Fruit fly (Drosophila melanogaster) whole organism, embryonic: ENCODE data around the gene Gr89a.

ENCODE experiments used
- Bteb2 ChIP-seq: fragments of 200-800 bp; sonication (Bioruptor generic); optimal IDR thresholded peaks from 2 replicates; lab custom pipeline; 2016; ENCODE audit warnings: missing biosample characterization, missing genetic modification characterization
- CG10543 ChIP-seq: fragments of 200-800 bp; sonication (Bioruptor generic); optimal IDR thresholded peaks from 3 replicates; lab custom pipeline; 2017; ENCODE audit warnings: missing biosample characterization, mild to moderate bottlenecking, missing genetic modification characterization, moderate library complexity
- CG10979 ChIP-seq: fragments of 200-800 bp; sonication (Bioruptor generic); optimal IDR thresholded peaks from 2 replicates; lab custom pipeline; 2018; ENCODE audit warnings: missing biosample characterization, mild to moderate bottlenecking, missing genetic modification characterization, moderate library complexity
- CG11456 ChIP-seq: fragments of 200-800 bp; sonication (Bioruptor generic); IDR thresholded peaks from 3 replicates; pipeline ENCODE4 v1.3.6; 2022; ENCODE audit warnings: missing biosample characterization, missing genetic modification characterization
- CG12219 ChIP-seq: fragments of 200-800 bp; sonication (Bioruptor generic); optimal IDR thresholded peaks from 3 replicates; lab custom pipeline; 2018; ENCODE audit warnings: missing biosample characterization, mild to moderate bottlenecking, missing genetic modification characterization
- CG12299 ChIP-seq: fragments of 200-800 bp; sonication (Bioruptor generic); optimal IDR thresholded peaks from 2 replicates; lab custom pipeline; 2018; ENCODE audit warnings: missing biosample characterization, mild to moderate bottlenecking, missing genetic modification characterization
- CG12391 ChIP-seq: fragments of 200-800 bp; sonication (Bioruptor generic); optimal IDR thresholded peaks from 3 replicates; lab custom pipeline; 2018; ENCODE audit warnings: missing biosample characterization, mild to moderate bottlenecking, missing genetic modification characterization, moderate library complexity
- CG13123 ChIP-seq: fragments of 200-800 bp; sonication (Bioruptor generic); optimal IDR thresholded peaks from 2 replicates; lab custom pipeline; 2016; ENCODE audit warnings: missing biosample characterization, missing genetic modification characterization
- CG13287 ChIP-seq: fragments of 200-800 bp; sonication (Bioruptor generic); IDR thresholded peaks from 2 replicates; pipeline ENCODE4 v1.3.6; 2022; ENCODE audit warnings: missing biosample characterization, missing genetic modification characterization; ENCODE audit not compliant: partially characterized antibody
- CG13624 ChIP-seq: fragments of 200-800 bp; sonication (Bioruptor generic); optimal IDR thresholded peaks from 2 replicates; lab custom pipeline; 2016; ENCODE audit warnings: missing biosample characterization, missing genetic modification characterization
- CG14965 ChIP-seq: fragments of 200-800 bp; sonication (Bioruptor generic); optimal IDR thresholded peaks from 2 replicates; lab custom pipeline; 2016; ENCODE audit warnings: missing biosample characterization, missing genetic modification characterization, borderline replicate concordance
- CG17186 ChIP-seq: fragments of 200-800 bp; sonication (Bioruptor generic); optimal IDR thresholded peaks from 3 replicates; lab custom pipeline; 2017; ENCODE audit warnings: missing biosample characterization, missing genetic modification reagents, missing genetic modification characterization
- CG17829 ChIP-seq: fragments of 200-800 bp; optimal IDR thresholded peaks from 2 replicates; lab custom pipeline; 2019; ENCODE audit warnings: missing biosample characterization, mild to moderate bottlenecking, missing genetic modification characterization, moderate library complexity
- CG18476 ChIP-seq: fragments of 200-800 bp; sonication (Bioruptor generic); optimal IDR thresholded peaks from 2 replicates; lab custom pipeline; 2016; ENCODE audit warnings: missing biosample characterization, mild to moderate bottlenecking, missing genetic modification characterization
- CG2202 ChIP-seq: fragments of 200-800 bp; sonication (Bioruptor generic); optimal IDR thresholded peaks from 2 replicates; lab custom pipeline; 2018; ENCODE audit warnings: missing biosample characterization, mild to moderate bottlenecking, missing genetic modification characterization
- CG30020 ChIP-seq: fragments of 200-800 bp; optimal IDR thresholded peaks from 2 replicates; lab custom pipeline; 2019; ENCODE audit warnings: missing biosample characterization, mild to moderate bottlenecking, missing genetic modification characterization, moderate library complexity
- CG30403 ChIP-seq: fragments of 200-800 bp; sonication (Bioruptor generic); optimal IDR thresholded peaks from 3 replicates; lab custom pipeline; 2016; ENCODE audit warnings: missing biosample characterization, missing genetic modification characterization
- CG3995 ChIP-seq: fragments of 200-800 bp; sonication (Bioruptor generic); optimal IDR thresholded peaks from 3 replicates; lab custom pipeline; 2016; ENCODE audit warnings: missing biosample characterization, missing genetic modification characterization
- CG4328 ChIP-seq: fragments of 200-800 bp; sonication (Bioruptor generic); optimal IDR thresholded peaks from 3 replicates; lab custom pipeline; 2017; ENCODE audit warnings: missing biosample characterization, missing genetic modification reagents, missing genetic modification characterization
- CG4730 ChIP-seq: fragments of 200-800 bp; sonication (Bioruptor generic); IDR thresholded peaks from 2 replicates; pipeline ENCODE4 v1.3.6; 2022; ENCODE audit warnings: missing biosample characterization, missing genetic modification characterization
- CG6254 ChIP-seq: fragments of 200-800 bp; sonication (Bioruptor generic); optimal IDR thresholded peaks from 3 replicates; lab custom pipeline; 2017; ENCODE audit warnings: mild to moderate bottlenecking, missing biosample characterization, missing genetic modification reagents, missing genetic modification characterization
- CG6689 ChIP-seq: fragments of 200-800 bp; sonication (Bioruptor generic); IDR thresholded peaks from 2 replicates; pipeline ENCODE4 v1.3.6; 2022; ENCODE audit warnings: missing biosample characterization, missing genetic modification characterization
- CG7357 ChIP-seq: fragments of 200-800 bp; sonication (Bioruptor generic); IDR thresholded peaks from 3 replicates; pipeline ENCODE4 v1.3.6; 2022; ENCODE audit warnings: missing biosample characterization, missing genetic modification characterization
- CG9727 ChIP-seq: fragments of 200-800 bp; sonication (Bioruptor generic); optimal IDR thresholded peaks from 3 replicates; lab custom pipeline; 2017; ENCODE audit warnings: missing biosample characterization, mild to moderate bottlenecking, missing genetic modification characterization
- ERR ChIP-seq: fragments of 200-800 bp; sonication (Bioruptor generic); optimal IDR thresholded peaks from 2 replicates; lab custom pipeline; 2016; ENCODE audit warnings: missing biosample characterization, missing genetic modification characterization
- HLH3B ChIP-seq: fragments of 200-800 bp; sonication (Bioruptor generic); IDR thresholded peaks from 2 replicates; pipeline ENCODE4 v1.3.6; 2022; ENCODE audit warnings: missing biosample characterization, missing genetic modification characterization
- Hey ChIP-seq: fragments of 200-800 bp; sonication (Bioruptor generic); optimal IDR thresholded peaks from 3 replicates; lab custom pipeline; 2018; ENCODE audit warnings: missing biosample characterization, mild to moderate bottlenecking, missing genetic modification characterization
- HmgD ChIP-seq: fragments of 200-800 bp; sonication (Bioruptor generic); optimal IDR thresholded peaks from 3 replicates; lab custom pipeline; 2016; ENCODE audit warnings: missing biosample characterization, missing genetic modification characterization
- Hr3 ChIP-seq: fragments of 200-800 bp; sonication (Bioruptor generic); optimal IDR thresholded peaks from 3 replicates; lab custom pipeline; 2016; ENCODE audit warnings: missing biosample characterization, missing genetic modification characterization
- Kr ChIP-seq: fragments of 200-800 bp; sonication (Bioruptor generic); optimal IDR thresholded peaks from 2 replicates; lab custom pipeline; 2017; ENCODE audit warnings: missing biosample characterization, mild to moderate bottlenecking, missing genetic modification characterization
- MESR4 ChIP-seq: fragments of 200-800 bp; sonication (Bioruptor generic); optimal IDR thresholded peaks from 2 replicates; lab custom pipeline; 2018; ENCODE audit warnings: missing biosample characterization, mild to moderate bottlenecking, missing genetic modification characterization, moderate library complexity
- NC2β ChIP-seq: fragments of 200-800 bp; sonication (Bioruptor generic); optimal IDR thresholded peaks from 2 replicates; lab custom pipeline; 2016; ENCODE audit warnings: missing biosample characterization, missing genetic modification characterization
- Oli ChIP-seq: fragments of 200-800 bp; sonication (Bioruptor generic); optimal IDR thresholded peaks from 2 replicates; lab custom pipeline; 2018; ENCODE audit warnings: missing biosample characterization, mild to moderate bottlenecking, missing genetic modification characterization, moderate library complexity
- Side ChIP-seq: fragments of 200-800 bp; sonication (Bioruptor generic); optimal IDR thresholded peaks from 2 replicates; lab custom pipeline; 2016; ENCODE audit warnings: missing biosample characterization, missing genetic modification characterization
- Tbp ChIP-seq: fragments of >200 bp; optimal IDR thresholded peaks from 2 replicates; lab custom pipeline; 2018; ENCODE audit warnings: missing biosample characterization, missing genetic modification characterization
- YL-1 ChIP-seq: fragments of 200-800 bp; sonication (Bioruptor generic); optimal IDR thresholded peaks from 3 replicates; lab custom pipeline; 2017; ENCODE audit warnings: missing biosample characterization, mild to moderate bottlenecking, missing genetic modification characterization
- cato ChIP-seq: fragments of 200-800 bp; sonication (Bioruptor generic); optimal IDR thresholded peaks from 2 replicates; lab custom pipeline; 2016; ENCODE audit warnings: missing biosample characterization, missing genetic modification characterization, borderline replicate concordance
- chn ChIP-seq: fragments of 200-800 bp; sonication (Bioruptor generic); optimal IDR thresholded peaks from 2 replicates; lab custom pipeline; 2016; ENCODE audit warnings: missing biosample characterization, missing genetic modification characterization
- disco-r ChIP-seq: fragments of 200-800 bp; sonication (Bioruptor generic); optimal IDR thresholded peaks from 2 replicates; lab custom pipeline; 2016; ENCODE audit warnings: missing biosample characterization, missing genetic modification characterization
- dmrt99B ChIP-seq: fragments of 200-800 bp; sonication (Bioruptor generic); optimal IDR thresholded peaks from 2 replicates; lab custom pipeline; 2018; ENCODE audit warnings: missing biosample characterization, mild to moderate bottlenecking, missing genetic modification characterization, moderate library complexity
- ftz-f1 ChIP-seq: fragments of 200-800 bp; sonication (Bioruptor generic); optimal IDR thresholded peaks from 2 replicates; lab custom pipeline; 2016; ENCODE audit warnings: missing biosample characterization, missing genetic modification characterization
- jing ChIP-seq: fragments of 200-800 bp; sonication (Bioruptor generic); optimal IDR thresholded peaks from 2 replicates; lab custom pipeline; 2018; ENCODE audit warnings: missing biosample characterization, mild to moderate bottlenecking, missing genetic modification characterization
- kah ChIP-seq: fragments of 200-800 bp; sonication (Bioruptor generic); optimal IDR thresholded peaks from 2 replicates; lab custom pipeline; 2018; ENCODE audit warnings: missing biosample characterization, mild to moderate bottlenecking, missing genetic modification characterization
- nmo ChIP-seq: fragments of 200-800 bp; sonication (Bioruptor generic); optimal IDR thresholded peaks from 2 replicates; lab custom pipeline; 2018; ENCODE audit warnings: missing biosample characterization, mild to moderate bottlenecking, missing genetic modification characterization, moderate library complexity
- onecut ChIP-seq: fragments of 200-800 bp; sonication (Bioruptor generic); IDR thresholded peaks from 2 replicates; pipeline ENCODE4 v1.3.6; 2022; ENCODE audit warnings: missing biosample characterization, missing genetic modification characterization
- otp ChIP-seq: fragments of 200-800 bp; sonication (Bioruptor generic); IDR thresholded peaks from 3 replicates; pipeline ENCODE4, ENCODE4 v1.3.6; 2022; ENCODE audit warnings: missing biosample characterization, missing genetic modification characterization
- pb ChIP-seq: fragments of 200-800 bp; sonication (Bioruptor generic); optimal IDR thresholded peaks from 3 replicates; lab custom pipeline; 2016; ENCODE audit warnings: missing biosample characterization, missing genetic modification characterization
- ssp ChIP-seq: fragments of 200-800 bp; sonication (Bioruptor generic); IDR thresholded peaks from 2 replicates; pipeline ENCODE4 v1.3.6; 2022; ENCODE audit warnings: missing biosample characterization, missing genetic modification characterization
- stc ChIP-seq: fragments of 200-800 bp; sonication (Bioruptor generic); IDR thresholded peaks from 2 replicates; pipeline ENCODE4 v1.3.6; 2022; ENCODE audit warnings: missing biosample characterization, missing genetic modification characterization
- tgo ChIP-seq: fragments of 200-800 bp; sonication (Bioruptor generic); IDR thresholded peaks from 3 replicates; pipeline ENCODE4 v1.3.6; 2022; ENCODE audit warnings: missing biosample characterization, missing genetic modification characterization
- zfh2 ChIP-seq: fragments of 200-800 bp; sonication (Bioruptor generic); optimal IDR thresholded peaks from 2 replicates; lab custom pipeline; 2016; ENCODE audit warnings: missing biosample characterization, missing genetic modification characterization

The Gr89a gene

DNA sequence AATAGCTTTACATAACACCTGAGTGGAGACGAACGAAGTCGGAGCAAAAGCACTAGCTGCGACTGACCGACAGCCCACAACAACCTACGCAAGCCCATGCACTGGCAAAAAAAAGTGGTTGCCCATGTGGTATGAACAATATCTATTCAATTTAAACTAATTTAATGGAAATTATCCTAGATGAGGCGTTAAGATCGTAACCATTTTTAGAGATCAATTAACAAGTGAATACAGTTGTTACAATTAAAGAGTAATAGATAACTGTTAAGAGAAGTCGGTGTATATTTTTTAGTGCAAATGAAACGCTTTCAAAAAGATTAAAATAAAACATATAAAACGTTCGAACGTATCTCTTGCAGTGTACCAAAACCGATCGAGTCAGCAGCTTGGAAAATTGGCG lies 2.5 kb downstream of the Gr89a start (continued):
- TF ChIP-seq HLH3B (GFP tag; lab: Robert Waterston, UW) (peak; percentile 55; the same call in 1 of the 2 replicates), YL-1 (no peak), Hey (tag; lab: Kevin White, UChicago) (no peak), CG30403 (GFP tag; lab: Kevin White, UChicago) (peak; percentile 46), CG17186 (GFP tag; lab: Kevin White, UChicago) (no peak), CG7357 (GFP tag; lab: Robert Waterston, UW) (0 out of 3 replicates have a peak, but pooled peaks have one; percentile 34), nmo (peak; percentile 68), otp (GFP tag; lab: Robert Waterston, UW) (0 out of 3 replicates have a peak, but pooled peaks have one; percentile 22), Bteb2 (GFP tag; lab: Kevin White, UChicago) (no peak), Side (GFP tag; lab: Kevin White, UChicago) (no peak), CG4328 (peak; percentile 32), MESR4 (no peak), CG12391 (tag; lab: Kevin White, UChicago) (peak; percentile 65), kah (GFP tag; lab: Kevin White, UChicago) (peak; percentile 33), Oli (tag; lab: Kevin White, UChicago) (peak; percentile 69), disco-r (GFP tag; lab: Kevin White, UChicago) (no peak), cato (GFP tag; lab: Kevin White, UChicago) (no peak), ftz-f1 (GFP tag; lab: Kevin White, UChicago) (no peak), dmrt99B (tag; lab: Kevin White, UChicago) (peak; percentile 84), CG10979 (tag; lab: Kevin White, UChicago) (peak; percentile 70), CG9727 (GFP tag; lab: Kevin White, UChicago) (no peak), CG13123 (GFP tag; lab: Kevin White, UChicago) (no peak), jing (GFP tag; lab: Kevin White, UChicago) (peak; percentile 55), CG17829 (tag; lab: Kevin White, UChicago) (no peak), zfh2 (GFP tag; lab: Kevin White, UChicago) (no peak), CG12299 (tag; lab: Kevin White, UChicago) (no peak), CG3995 (GFP tag; lab: Kevin White, UChicago) (no peak), CG13624 (no peak), Hr3 (GFP tag; lab: Kevin White, UChicago) (peak; percentile 5), CG2202 (tag; lab: Kevin White, UChicago) (no peak), CG6254 (GFP tag; lab: Kevin White, UChicago) (peak; percentile 35), onecut (GFP tag; lab: Robert Waterston, UW) (0 out of 2 replicates have a peak, but pooled peaks have one; percentile 21), Tbp (GFP tag; lab: Kevin White, UChicago) (no peak), ssp (GFP tag; lab: Robert Waterston, UW) (peak; percentile 14; the same call in 1 of the 2 replicates), CG11456 (GFP tag; lab: Robert Waterston, UW) (no peak), CG4730 (GFP tag; lab: Robert Waterston, UW) (0 out of 2 replicates have a peak, but pooled peaks have one; percentile 28), Kr (no peak), CG13287 (no peak), CG12219 (peak; percentile 28), HmgD (no peak), NC2β (no peak), CG14965 (GFP tag; lab: Kevin White, UChicago) (no peak), CG6689 (GFP tag; lab: Robert Waterston, UW) (peak; percentile 68), tgo (GFP tag; lab: Robert Waterston, UW) (peak; percentile 55; the same call in 2 of the 3 replicates), stc (0 out of 2 replicates have a peak, but pooled peaks have one; percentile 31), chn (GFP tag; lab: Kevin White, UChicago) (peak; percentile 25), CG10543 (GFP tag; lab: Kevin White, UChicago) (no peak), CG30020 (tag; lab: Kevin White, UChicago) (no peak), pb (GFP tag; lab: Kevin White, UChicago) (no peak), CG18476 (GFP tag; lab: Kevin White, UChicago) (no peak), ERR (GFP tag; lab: Kevin White, UChicago) (no peak)
